Worm (Caenorhabditis elegans) whole organism, young adult: Measurements from ENCODE around the gene col-74.

Experiments used
- K12H6.12 ChIP-seq: fragments of 200-800 bp; sonication (Bioruptor generic); optimal IDR thresholded peaks from 2 replicates; lab custom pipeline; 2018; ENCODE audit warnings: mild to moderate bottlenecking, missing genetic modification characterization, missing compliant biosample characterization
- cebp-2 ChIP-seq: fragments of 200-800 bp; sonication (Bioruptor generic); IDR thresholded peaks from 2 replicates; pipeline ENCODE4 v1.3.6; 2022; ENCODE audit warnings: missing genetic modification characterization, missing compliant biosample characterization
- ceh-27 ChIP-seq: fragments of 200-800 bp; sonication (Bioruptor generic); optimal IDR thresholded peaks from 2 replicates; lab custom pipeline; 2018; ENCODE audit warnings: mild to moderate bottlenecking, missing genetic modification characterization, moderate library complexity, missing compliant biosample characterization
- dpl-1 ChIP-seq: fragments of 150-350 bp; optimal IDR thresholded peaks from 2 replicates; lab custom pipeline; 2014; ENCODE audit warnings: missing biosample characterization, missing genetic modification reagents, missing genetic modification characterization
- gei-17 ChIP-seq: fragments of 200-800 bp; sonication (Bioruptor generic); optimal IDR thresholded peaks from 2 replicates; lab custom pipeline; 2018; ENCODE audit warnings: mild to moderate bottlenecking, missing genetic modification characterization, missing compliant biosample characterization
- nfya-1 ChIP-seq: sonication (generic microtip); optimal IDR thresholded peaks from 2 replicates; lab custom pipeline; 2017; ENCODE audit warnings: antibody characterized with exemption, missing compliant biosample characterization, missing genetic modification characterization, borderline replicate concordance; ENCODE audit not compliant: insufficient read depth
- pbrm-1 ChIP-seq: fragments of 200-800 bp; sonication (Bioruptor generic); IDR thresholded peaks from 2 replicates; pipeline ENCODE4 v1.3.6; 2022; ENCODE audit warnings: missing genetic modification reagents, missing genetic modification characterization, missing compliant biosample characterization
- somi-1 ChIP-seq: fragments of 200-800 bp; sonication (Bioruptor generic); optimal IDR thresholded peaks from 2 replicates; lab custom pipeline; 2018; ENCODE audit warnings: mild to moderate bottlenecking, missing genetic modification characterization, missing compliant biosample characterization
- unc-62 ChIP-seq: fragments of 150-350 bp; optimal IDR thresholded peaks from 2 replicates; lab custom pipeline; 2014; ENCODE audit warnings: missing biosample characterization, missing genetic modification reagents, missing genetic modification characterization
- ztf-6 ChIP-seq: fragments of 200-800 bp; sonication (Bioruptor generic); IDR thresholded peaks from 2 replicates; pipeline ENCODE4 v1.3.6; 2022; ENCODE audit warnings: missing genetic modification reagents, missing genetic modification characterization, missing compliant biosample characterization

DNA sequence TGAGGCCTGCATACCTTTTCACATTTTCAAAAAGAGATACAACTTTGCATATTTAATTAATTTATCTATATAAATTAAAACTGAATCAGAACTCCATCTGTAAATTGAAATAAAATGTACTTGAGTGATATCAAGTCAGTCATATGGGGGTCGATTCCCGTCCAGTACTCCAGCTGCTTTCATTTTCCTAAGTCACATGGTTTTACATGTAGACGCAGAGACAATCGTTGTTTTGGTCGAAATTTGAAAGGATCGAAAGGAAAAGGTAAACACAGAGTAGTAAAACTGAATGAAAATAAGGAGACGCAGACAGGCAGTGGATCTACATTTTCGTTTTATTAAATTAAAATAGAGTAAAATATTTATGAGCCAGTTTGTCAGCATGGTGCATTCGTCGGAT is 44.0 kb downstream of the col-74 start:
- TF ChIP-seq gei-17 (no peak), somi-1 (no peak), ztf-6 (GFP tag; lab: Robert Waterston, UW) (no peak), K12H6.12 (tag; lab: Kevin White, UChicago) (no peak), pbrm-1 (GFP tag; lab: Robert Waterston, UW) (no peak), cebp-2 (no peak), nfya-1 (tag; lab: Kevin White, UChicago) (no peak), dpl-1 (GFP tag; lab: Kevin White, UChicago) (no peak), unc-62 (GFP tag; lab: Kevin White, UChicago) (no peak), ceh-27 (GFP tag; lab: Kevin White, UChicago) (no peak)
